Worm (Caenorhabditis elegans) whole organism, late embryonic: ENCODE measurements around the gene seb-3.

ENCODE experiments used
- fkh-6 ChIP-seq: sonication (generic microtip); optimal IDR thresholded peaks from 2 replicates; lab custom pipeline; 2016; ENCODE audit warnings: missing genetic modification characterization, missing compliant biosample characterization
- nhr-11 ChIP-seq: fragments of 150-350 bp; optimal IDR thresholded peaks from 2 replicates; lab custom pipeline; 2014; ENCODE audit warnings: missing biosample characterization, missing genetic modification characterization

ce11 chrX:14976840-14977534 is 49.1 kb upstream of the seb-3 start:
- TF ChIP-seq nhr-11 (tag; lab: Kevin White, UChicago) (no peak), fkh-6 (no peak)
